Worm (Caenorhabditis elegans): ENCODE results near the gene C17B7.8.

DNA sequence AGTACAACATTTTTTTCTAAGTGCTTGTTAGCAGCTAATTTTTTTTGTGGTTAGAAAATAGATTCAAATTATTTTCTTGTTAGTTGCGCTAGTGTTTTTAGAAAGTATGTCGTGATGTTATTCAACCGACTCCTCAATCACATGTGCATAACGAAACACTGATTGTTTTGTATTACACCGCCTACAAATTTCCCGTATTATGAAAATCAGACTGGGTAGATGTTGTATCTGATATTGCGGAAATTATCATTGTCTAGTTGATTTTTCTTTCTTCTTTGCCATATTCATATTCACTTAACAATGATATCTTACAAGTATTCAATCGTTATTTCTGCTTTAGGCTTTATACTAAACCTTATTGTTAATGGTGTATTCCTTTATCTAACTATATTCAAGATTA, 27.2 kb upstream of the C17B7.8 start, which contains the start of gene str-63:
- no peak for TF ChIP-seq med-1 (GFP tag; optimal IDR thresholded peaks at IDR 0.05; ENCODE audit: insufficient read depth)
- TF ChIP-seq ztf-29 (GFP tag; IDR thresholded peaks at IDR 0.05), result no peak
- TF ChIP-seq cog-1 (tag; optimal IDR thresholded peaks at IDR 0.05), result no peak
- TF ChIP-seq T22C8.4 (GFP tag; IDR thresholded peaks at IDR 0.05), result no peak
- TF ChIP-seq ref-1 (GFP tag; conservative IDR thresholded peaks at IDR 0.05), result no peak
- no peak for TF ChIP-seq flt-1 (GFP tag; IDR thresholded peaks at IDR 0.05)

All from whole organism, midembryonic.